Worm (Caenorhabditis elegans) whole organism, mixed stage, embryonic: ENCODE results near the gene dlat-2.

Experiments used
- M03D4.4 ChIP-seq: sonication (generic microtip); optimal IDR thresholded peaks from 2 replicates; lab custom pipeline; 2017; ENCODE audit warnings: mild to moderate bottlenecking, missing genetic modification characterization, missing compliant biosample characterization
- bed-3 ChIP-seq: fragments of 200-800 bp; sonication (Bioruptor generic); optimal IDR thresholded peaks from 3 replicates; lab custom pipeline; 2018; ENCODE audit warnings: mild to moderate bottlenecking, missing genetic modification characterization, moderate library complexity, missing compliant biosample characterization
- blmp-1 ChIP-seq: fragments of 150-350 bp; optimal IDR thresholded peaks from 2 replicates; lab custom pipeline; 2014; ENCODE audit warnings: missing biosample characterization, missing genetic modification characterization
- ceh-39 ChIP-seq: fragments of 150-350 bp; optimal IDR thresholded peaks from 2 replicates; lab custom pipeline; 2014; ENCODE audit warnings: missing biosample characterization, missing genetic modification characterization
- ceh-43 ChIP-seq: fragments of 200-800 bp; sonication (Bioruptor generic); optimal IDR thresholded peaks from 2 replicates; lab custom pipeline; 2018; ENCODE audit warnings: mild to moderate bottlenecking, missing genetic modification characterization, moderate library complexity, missing compliant biosample characterization
- ceh-83 ChIP-seq: fragments of 200-800 bp; sonication (Bioruptor generic); optimal IDR thresholded peaks from 2 replicates; lab custom pipeline; 2018; ENCODE audit warnings: mild to moderate bottlenecking, missing genetic modification characterization, missing compliant biosample characterization
- ces-1 ChIP-seq: fragments of 150-350 bp; optimal IDR thresholded peaks from 2 replicates; lab custom pipeline; 2014; ENCODE audit warnings: missing biosample characterization, missing genetic modification reagents, missing genetic modification characterization
- cnd-1 ChIP-seq: fragments of 200-800 bp; sonication (Bioruptor generic); optimal IDR thresholded peaks from 2 replicates; lab custom pipeline; 2018; ENCODE audit warnings: mild to moderate bottlenecking, missing genetic modification characterization, missing compliant biosample characterization
- drap-1 ChIP-seq: fragments of 200-800 bp; sonication (Bioruptor generic); optimal IDR thresholded peaks from 3 replicates; lab custom pipeline; 2018; ENCODE audit warnings: mild to moderate bottlenecking, missing genetic modification characterization, missing compliant biosample characterization
- elt-1 ChIP-seq: sonication (generic microtip); optimal IDR thresholded peaks from 2 replicates; lab custom pipeline; 2017; ENCODE audit warnings: missing genetic modification characterization, mild to moderate bottlenecking, missing compliant biosample characterization, antibody characterized with exemption, moderate library complexity, borderline replicate concordance; ENCODE audit not compliant: insufficient read depth
- flh-1 ChIP-seq: fragments of 200-800 bp; sonication (Bioruptor generic); optimal IDR thresholded peaks from 2 replicates; lab custom pipeline; 2018; ENCODE audit warnings: mild to moderate bottlenecking, missing genetic modification characterization, moderate library complexity, missing compliant biosample characterization
- ham-2 ChIP-seq: fragments of 200-800 bp; sonication (Bioruptor generic); optimal IDR thresholded peaks from 2 replicates; lab custom pipeline; 2018; ENCODE audit warnings: mild to moderate bottlenecking, missing genetic modification characterization, missing compliant biosample characterization
- hlh-1 ChIP-seq: fragments of 150-350 bp; optimal IDR thresholded peaks from 2 replicates; lab custom pipeline; 2014; ENCODE audit warnings: missing biosample characterization, missing genetic modification reagents, missing genetic modification characterization
- lin-32 ChIP-seq: fragments of 200-800 bp; sonication (Bioruptor generic); optimal IDR thresholded peaks from 2 replicates; lab custom pipeline; 2018; ENCODE audit warnings: mild to moderate bottlenecking, missing genetic modification characterization, missing compliant biosample characterization
- lsy-2 ChIP-seq: fragments of 150-350 bp; optimal IDR thresholded peaks from 2 replicates; lab custom pipeline; 2014; ENCODE audit warnings: missing biosample characterization, missing genetic modification characterization
- mab-5 ChIP-seq: fragments of 150-350 bp; optimal IDR thresholded peaks from 2 replicates; lab custom pipeline; 2014; ENCODE audit warnings: missing biosample characterization, missing genetic modification characterization
- mep-1 ChIP-seq: fragments of 150-350 bp; optimal IDR thresholded peaks from 2 replicates; lab custom pipeline; 2017; ENCODE audit warnings: missing biosample characterization, missing genetic modification reagents, missing genetic modification characterization, inconsistent platforms
- mls-2 ChIP-seq: sonication (generic microtip); optimal IDR thresholded peaks from 2 replicates; lab custom pipeline; 2016; ENCODE audit warnings: mild to moderate bottlenecking, missing genetic modification characterization, moderate library complexity, missing compliant biosample characterization
- nhr-12 ChIP-seq: fragments of 150-350 bp; optimal IDR thresholded peaks from 2 replicates; lab custom pipeline; 2014; ENCODE audit warnings: missing biosample characterization, missing genetic modification characterization
- nhr-2 ChIP-seq: fragments of 150-350 bp; optimal IDR thresholded peaks from 2 replicates; lab custom pipeline; 2014; ENCODE audit warnings: missing biosample characterization, missing genetic modification characterization
- nhr-237 ChIP-seq: fragments of 150-350 bp; optimal IDR thresholded peaks from 2 replicates; lab custom pipeline; 2014; ENCODE audit warnings: missing biosample characterization, missing genetic modification characterization
- nhr-28 ChIP-seq: fragments of 150-350 bp; optimal IDR thresholded peaks from 2 replicates; lab custom pipeline; 2014; ENCODE audit warnings: missing biosample characterization, missing genetic modification characterization
- nhr-76 ChIP-seq: sonication (generic microtip); optimal IDR thresholded peaks from 2 replicates; lab custom pipeline; 2017; ENCODE audit warnings: missing biosample characterization, missing genetic modification characterization
- pha-4 ChIP-seq: fragments of 150-350 bp; optimal IDR thresholded peaks from 2 replicates; lab custom pipeline; 2018; ENCODE audit warnings: missing biosample characterization, missing genetic modification reagents, missing genetic modification characterization
- snpc-4 ChIP-seq: fragments of 150-350 bp; optimal IDR thresholded peaks from 2 replicates; lab custom pipeline; 2014; ENCODE audit warnings: missing biosample characterization, missing genetic modification characterization
- sptf-1 ChIP-seq: sonication (generic microtip); optimal IDR thresholded peaks from 2 replicates; lab custom pipeline; 2017; ENCODE audit warnings: mild to moderate bottlenecking, missing genetic modification characterization, moderate library complexity, missing compliant biosample characterization
- unc-120 ChIP-seq: sonication (generic microtip); optimal IDR thresholded peaks from 2 replicates; lab custom pipeline; 2017; ENCODE audit warnings: missing genetic modification characterization, missing compliant biosample characterization; ENCODE audit not compliant: poor library complexity, severe bottlenecking
- unc-39 ChIP-seq: fragments of 150-350 bp; optimal IDR thresholded peaks from 2 replicates; lab custom pipeline; 2014; ENCODE audit warnings: missing biosample characterization, missing genetic modification characterization
- unc-62 ChIP-seq: fragments of 150-350 bp; optimal IDR thresholded peaks from 2 replicates; lab custom pipeline; 2014; ENCODE audit warnings: missing biosample characterization, missing genetic modification reagents, missing genetic modification characterization
- zip-8 ChIP-seq: fragments of 150-350 bp; optimal IDR thresholded peaks from 2 replicates; lab custom pipeline; 2014; ENCODE audit warnings: missing biosample characterization, missing genetic modification characterization
- ztf-11 ChIP-seq: fragments of 150-350 bp; optimal IDR thresholded peaks from 2 replicates; lab custom pipeline; 2014; ENCODE audit warnings: missing biosample characterization, missing genetic modification characterization

The dlat-2 gene

ce11 chrIV:17376127-17376526 is 4.3 kb upstream of the dlat-2 start, which contains the start of gene haf-1:
haf-1 (plus strand) TSS chrIV:17376427.
- TF ChIP-seq elt-1 (no peak), nhr-76 (tag; lab: Kevin White, UChicago) (no peak), lin-32 (GFP tag; lab: Kevin White, UChicago) (no peak), mab-5 (no peak), pha-4 (no peak), M03D4.4 (tag; lab: Kevin White, UChicago) (no peak), unc-39 (tag; lab: Kevin White, UChicago) (no peak), bed-3 (GFP tag; lab: Kevin White, UChicago) (no peak)

- no peak for TF ChIP-seq ceh-83 (GFP tag; lab: Kevin White, UChicago)
- TF ChIP-seq zip-8, result no peak
- no peak for TF ChIP-seq blmp-1
- no peak for TF ChIP-seq unc-39 (tag; lab: Kevin White, UChicago)
- TF ChIP-seq lsy-2, result no peak
- TF ChIP-seq lin-32 (GFP tag; lab: Kevin White, UChicago), result no peak
- no peak for TF ChIP-seq mep-1 (tag; lab: Kevin White, UChicago)
- TF ChIP-seq cnd-1 (tag; lab: Kevin White, UChicago), result no peak
- no peak for TF ChIP-seq nhr-28 (tag; lab: Kevin White, UChicago)
- no peak for TF ChIP-seq mab-5
- TF ChIP-seq flh-1 (GFP tag; lab: Kevin White, UChicago), result no peak
- TF ChIP-seq ceh-39 (tag; lab: Kevin White, UChicago), result no peak
- no peak for TF ChIP-seq ham-2 (GFP tag; lab: Kevin White, UChicago)
- TF ChIP-seq pha-4, result no peak
- TF ChIP-seq unc-62, result no peak
- no peak for TF ChIP-seq ces-1 (GFP tag; lab: Kevin White, UChicago)
- no peak for TF ChIP-seq nhr-12 (tag; lab: Kevin White, UChicago)
- no peak for TF ChIP-seq drap-1 (GFP tag; lab: Kevin White, UChicago)
- TF ChIP-seq M03D4.4 (tag; lab: Kevin White, UChicago), result no peak
- no peak for TF ChIP-seq nhr-237 (tag; lab: Kevin White, UChicago)
Observed at ce11 chrIV:17382029-17382428, 1.6 kb downstream of the dlat-2 start, which contains the start of gene C30H6.8. C30H6.8 (plus strand) TSS chrIV:17382329.

ce11 chrIV:17383046-17383445 is 2.6 kb downstream of the dlat-2 start, which contains the start of gene C30H6.12:
C30H6.12 (plus strand) TSS chrIV:17383346.
- TF ChIP-seq bed-3 (GFP tag; lab: Kevin White, UChicago) (no peak), sptf-1 (no peak), cnd-1 (tag; lab: Kevin White, UChicago) (no peak), blmp-1 (no peak)

ce11 chrIV:17387442-17387967 is 7.1 kb downstream of the dlat-2 start, which contains the start of gene T02D1.8:
T02D1.8 (minus strand) TSS chrIV:17387492.
- TF ChIP-seq nhr-12 (tag; lab: Kevin White, UChicago) (no peak), unc-39 (tag; lab: Kevin White, UChicago) (no peak), nhr-2 (tag; lab: Kevin White, UChicago) (no peak), hlh-1 (tag; lab: Kevin White, UChicago) (peak; percentile 25)

- TF ChIP-seq blmp-1 (no peak), elt-1 (no peak), mls-2 (tag; lab: Kevin White, UChicago) (no peak), pha-4 (no peak), mab-5 (no peak), mep-1 (tag; lab: Kevin White, UChicago) (no peak), M03D4.4 (tag; lab: Kevin White, UChicago) (no peak), ham-2 (GFP tag; lab: Kevin White, UChicago) (no peak), flh-1 (GFP tag; lab: Kevin White, UChicago) (no peak), ztf-11 (tag; lab: Kevin White, UChicago) (no peak), nhr-76 (tag; lab: Kevin White, UChicago) (no peak), unc-120 (tag; lab: Kevin White, UChicago) (no peak), ceh-39 (tag; lab: Kevin White, UChicago) (no peak), ceh-43 (no peak), drap-1 (GFP tag; lab: Kevin White, UChicago) (no peak), nhr-12 (tag; lab: Kevin White, UChicago) (no peak), lin-32 (GFP tag; lab: Kevin White, UChicago) (no peak), bed-3 (GFP tag; lab: Kevin White, UChicago) (no peak), snpc-4 (tag; lab: Kevin White, UChicago) (no peak)
Observed at ce11 chrIV:17395910-17396309, 15.5 kb downstream of the dlat-2 start, which contains the start of gene sru-15. sru-15 (plus strand) TSS chrIV:17396210.
